Worm (Caenorhabditis elegans) whole organism, mixed stage, embryonic: ENCODE data around the gene tgt-2.

Source experiments
- blmp-1 ChIP-seq: fragments of 150-350 bp; optimal IDR thresholded peaks from 2 replicates; lab custom pipeline; 2014; ENCODE audit warnings: missing biosample characterization, missing genetic modification characterization
- ceh-43 ChIP-seq: fragments of 200-800 bp; sonication (Bioruptor generic); optimal IDR thresholded peaks from 2 replicates; lab custom pipeline; 2018; ENCODE audit warnings: mild to moderate bottlenecking, missing genetic modification characterization, moderate library complexity, missing compliant biosample characterization
- ceh-83 ChIP-seq: fragments of 200-800 bp; sonication (Bioruptor generic); optimal IDR thresholded peaks from 2 replicates; lab custom pipeline; 2018; ENCODE audit warnings: mild to moderate bottlenecking, missing genetic modification characterization, missing compliant biosample characterization
- lin-13 ChIP-seq: fragments of 150-350 bp; optimal IDR thresholded peaks from 2 replicates; lab custom pipeline; 2014; ENCODE audit warnings: missing biosample characterization, missing genetic modification characterization
- lsy-2 ChIP-seq: fragments of 150-350 bp; optimal IDR thresholded peaks from 2 replicates; lab custom pipeline; 2014; ENCODE audit warnings: missing biosample characterization, missing genetic modification characterization
- nhr-12 ChIP-seq: fragments of 150-350 bp; optimal IDR thresholded peaks from 2 replicates; lab custom pipeline; 2014; ENCODE audit warnings: missing biosample characterization, missing genetic modification characterization
- nhr-28 ChIP-seq: fragments of 150-350 bp; optimal IDR thresholded peaks from 2 replicates; lab custom pipeline; 2014; ENCODE audit warnings: missing biosample characterization, missing genetic modification characterization
- nhr-76 ChIP-seq: sonication (generic microtip); optimal IDR thresholded peaks from 2 replicates; lab custom pipeline; 2017; ENCODE audit warnings: missing biosample characterization, missing genetic modification characterization
- snpc-4 ChIP-seq: fragments of 150-350 bp; optimal IDR thresholded peaks from 2 replicates; lab custom pipeline; 2014; ENCODE audit warnings: missing biosample characterization, missing genetic modification characterization
- unc-62 ChIP-seq: fragments of 150-350 bp; optimal IDR thresholded peaks from 2 replicates; lab custom pipeline; 2014; ENCODE audit warnings: missing biosample characterization, missing genetic modification reagents, missing genetic modification characterization
- zip-8 ChIP-seq: fragments of 150-350 bp; optimal IDR thresholded peaks from 2 replicates; lab custom pipeline; 2014; ENCODE audit warnings: missing biosample characterization, missing genetic modification characterization
- ztf-11 ChIP-seq: fragments of 150-350 bp; optimal IDR thresholded peaks from 2 replicates; lab custom pipeline; 2014; ENCODE audit warnings: missing biosample characterization, missing genetic modification characterization

ce11 chrV:18976539-18976938 lies 21.6 kb upstream of the tgt-2 start:
- TF ChIP-seq blmp-1 (tag; lab: Kevin White, UChicago) = no peak
- no peak for TF ChIP-seq ceh-43 (GFP tag; lab: Kevin White, UChicago)
- TF ChIP-seq snpc-4 = no peak
- TF ChIP-seq ceh-83 (GFP tag; lab: Kevin White, UChicago) = no peak
- TF ChIP-seq lsy-2 (tag; lab: Kevin White, UChicago) = no peak
- no peak for TF ChIP-seq ztf-11 (tag; lab: Kevin White, UChicago)
- no peak for TF ChIP-seq nhr-28 (tag; lab: Kevin White, UChicago)
- TF ChIP-seq unc-62 = no peak
- TF ChIP-seq nhr-76 (tag; lab: Kevin White, UChicago) = no peak
- TF ChIP-seq zip-8 (tag; lab: Kevin White, UChicago) = no peak
- no peak for TF ChIP-seq lin-13 (tag; lab: Kevin White, UChicago)
- no peak for TF ChIP-seq nhr-12 (tag; lab: Kevin White, UChicago)
